Worm (Caenorhabditis elegans): ENCODE measurements around the gene F26D2.15.

- TF ChIP-seq K09A11.1 (tag; optimal IDR thresholded peaks at IDR 0.05; ENCODE audit: insufficient read depth), result no peak
- TF ChIP-seq rnt-1 (tag; optimal IDR thresholded peaks at IDR 0.05), result no peak
These were observed 13.2 kb upstream of the F26D2.15 start, which contains the start of gene srw-29 for ce11 chrV:16424428-16424827.

Data from whole organism, late embryonic.